Worm (Caenorhabditis elegans) whole organism, L1 larva: Measurements from ENCODE around the gene F59A6.10.
A peak's percentile ranks its signal among the peaks of the same experiment; 100 is the strongest.

Experiments used
- C34B4.2 ChIP-seq: sonication (generic microtip); optimal IDR thresholded peaks from 2 replicates; lab custom pipeline; 2017; ENCODE audit warnings: mild to moderate bottlenecking, missing genetic modification characterization, missing compliant biosample characterization
- Y116A8C.19 ChIP-seq: sonication (generic microtip); optimal IDR thresholded peaks from 2 replicates; lab custom pipeline; 2016; ENCODE audit warnings: missing compliant biosample characterization, missing genetic modification characterization, borderline replicate concordance
- aha-1 ChIP-seq: fragments of 150-350 bp; optimal IDR thresholded peaks from 2 replicates; lab custom pipeline; 2014; ENCODE audit warnings: missing biosample characterization, missing genetic modification characterization
- aly-2 ChIP-seq: fragments of 150-350 bp; optimal IDR thresholded peaks from 2 replicates; lab custom pipeline; 2014; ENCODE audit warnings: missing biosample characterization, missing genetic modification characterization
- ama-1 ChIP-seq: fragments of 150-350 bp; optimal IDR thresholded peaks from 2 replicates; lab custom pipeline; 2014
- ceh-63 ChIP-seq: fragments of 200-800 bp; sonication (Bioruptor generic); optimal IDR thresholded peaks from 2 replicates; lab custom pipeline; 2018; ENCODE audit warnings: mild to moderate bottlenecking, missing genetic modification characterization, missing compliant biosample characterization
- ceh-8 ChIP-seq: fragments of 200-800 bp; sonication (Bioruptor generic); optimal IDR thresholded peaks from 2 replicates; lab custom pipeline; 2018; ENCODE audit warnings: mild to moderate bottlenecking, missing genetic modification characterization, moderate library complexity, missing compliant biosample characterization
- ceh-82 ChIP-seq, 3 experiments: fragments of 150-350 bp in 1 of 3; sonication (generic microtip) in 2 of 3; optimal IDR thresholded peaks; 2 replicates each; lab custom pipeline; 2014 to 2017; ENCODE audit warnings: missing biosample characterization in 3 of 3, missing genetic modification characterization in 3 of 3
- ceh-88 ChIP-seq: fragments of 200-800 bp; sonication (Bioruptor generic); IDR thresholded peaks from 2 replicates; pipeline ENCODE4 v1.3.6; 2022; ENCODE audit warnings: missing genetic modification characterization, missing compliant biosample characterization
- ces-1 ChIP-seq: fragments of 150-350 bp; optimal IDR thresholded peaks from 2 replicates; lab custom pipeline; 2014; ENCODE audit warnings: missing biosample characterization, missing genetic modification reagents, missing genetic modification characterization
- dpl-1 ChIP-seq, 3 experiments: fragments of 150-350 bp in 2 of 3; sonication (generic microtip) in 1 of 3; optimal IDR thresholded peaks; 2 replicates each; lab custom pipeline; 2014 to 2017; ENCODE audit warnings: missing biosample characterization in 3 of 3, missing genetic modification characterization in 3 of 3, missing genetic modification reagents in 3 of 3
- dsc-1 ChIP-seq: sonication (generic microtip); optimal IDR thresholded peaks from 2 replicates; lab custom pipeline; 2016; ENCODE audit warnings: mild to moderate bottlenecking, missing genetic modification characterization, missing compliant biosample characterization
- egl-27 ChIP-seq, 2 experiments: fragments of 150-350 bp in 1 of 2; sonication (generic microtip); optimal IDR thresholded peaks; 3 replicates each; lab custom pipeline; 2017 to 2018; ENCODE audit warnings: missing biosample characterization in 2 of 2, missing genetic modification characterization in 2 of 2, missing genetic modification reagents in 2 of 2
- elt-2 ChIP-seq: sonication (generic microtip); optimal IDR thresholded peaks from 2 replicates; lab custom pipeline; 2016; ENCODE audit warnings: missing genetic modification characterization, mild to moderate bottlenecking, inconsistent platforms, missing compliant biosample characterization, missing genetic modification reagents
- elt-3 ChIP-seq, 6 experiments: fragments of 150-350 bp in 1 of 6; sonication (generic microtip); optimal IDR thresholded peaks; 2 replicates each; lab custom pipeline; 2017 to 2018; ENCODE audit warnings: missing biosample characterization in 6 of 6, missing genetic modification characterization in 6 of 6, inconsistent platforms in 1 of 6
- ets-5 ChIP-seq: fragments of 200-800 bp; sonication (Bioruptor generic); IDR thresholded peaks from 2 replicates; pipeline ENCODE4 v1.3.6; 2022; ENCODE audit warnings: missing genetic modification characterization, missing compliant biosample characterization
- fkh-10 ChIP-seq: sonication (generic microtip); optimal IDR thresholded peaks from 2 replicates; lab custom pipeline; 2017; ENCODE audit warnings: missing biosample characterization, missing genetic modification reagents, missing genetic modification characterization
- fkh-4 ChIP-seq: sonication (generic microtip); optimal IDR thresholded peaks from 2 replicates; lab custom pipeline; 2016; ENCODE audit warnings: missing compliant biosample characterization, missing genetic modification characterization, borderline replicate concordance
- fkh-8 ChIP-seq: sonication (generic microtip); optimal IDR thresholded peaks from 2 replicates; lab custom pipeline; 2016; ENCODE audit warnings: mild to moderate bottlenecking, missing genetic modification characterization, missing compliant biosample characterization
- grh-1 ChIP-seq: fragments of 200-800 bp; sonication (Bioruptor generic); IDR thresholded peaks from 2 replicates; pipeline ENCODE4 v1.3.6; 2022; ENCODE audit warnings: missing genetic modification reagents, missing genetic modification characterization, missing compliant biosample characterization
- hlh-17 ChIP-seq: fragments of 200-800 bp; sonication (Bioruptor generic); optimal IDR thresholded peaks from 2 replicates; lab custom pipeline; 2018; ENCODE audit warnings: missing genetic modification characterization, mild to moderate bottlenecking, missing compliant biosample characterization, moderate library complexity, borderline replicate concordance
- jun-1 ChIP-seq: fragments of 150-350 bp; optimal IDR thresholded peaks from 2 replicates; lab custom pipeline; 2014; ENCODE audit warnings: missing biosample characterization, missing genetic modification reagents, missing genetic modification characterization
- lin-35 ChIP-seq, 2 experiments: fragments of 150-350 bp; optimal IDR thresholded peaks; 2 replicates each; lab custom pipeline; 2014; ENCODE audit warnings: missing biosample characterization in 2 of 2, missing genetic modification characterization in 2 of 2, missing genetic modification reagents in 2 of 2
- lin-39 ChIP-seq: fragments of 150-350 bp; optimal IDR thresholded peaks from 2 replicates; lab custom pipeline; 2014; ENCODE audit warnings: missing biosample characterization, missing genetic modification reagents, missing genetic modification characterization
- lir-3 ChIP-seq: sonication (generic microtip); optimal IDR thresholded peaks from 2 replicates; lab custom pipeline; 2016; ENCODE audit warnings: mild to moderate bottlenecking, missing genetic modification characterization, moderate library complexity, missing compliant biosample characterization; ENCODE audit not compliant: poor library complexity
- mab-9 ChIP-seq: fragments of 200-800 bp; sonication (Bioruptor generic); IDR thresholded peaks from 2 replicates; pipeline ENCODE4 v1.3.6; 2022; ENCODE audit warnings: missing genetic modification reagents, missing genetic modification characterization, missing compliant biosample characterization
- mdl-1 ChIP-seq, 2 experiments: fragments of 150-350 bp; optimal IDR thresholded peaks; 2 replicates each; lab custom pipeline; 2014 to 2017; ENCODE audit warnings: missing biosample characterization in 2 of 2, missing genetic modification characterization in 2 of 2, inconsistent platforms in 1 of 2
- nhr-12 ChIP-seq: sonication (generic microtip); optimal IDR thresholded peaks from 2 replicates; lab custom pipeline; 2017; ENCODE audit warnings: missing biosample characterization, missing genetic modification characterization
- nhr-237 ChIP-seq: fragments of 150-350 bp; optimal IDR thresholded peaks from 2 replicates; lab custom pipeline; 2014; ENCODE audit warnings: missing biosample characterization, missing genetic modification characterization
- nhr-77 ChIP-seq: fragments of 150-350 bp; optimal IDR thresholded peaks from 2 replicates; lab custom pipeline; 2014; ENCODE audit warnings: missing biosample characterization, missing genetic modification characterization
- nhr-84 ChIP-seq: sonication (generic microtip); optimal IDR thresholded peaks from 2 replicates; lab custom pipeline; 2017; ENCODE audit warnings: missing biosample characterization, missing genetic modification characterization
- nhr-85 ChIP-seq: sonication (generic microtip); peaks from one replicate; lab custom pipeline; 2016; ENCODE audit warnings: missing genetic modification characterization, inconsistent platforms, missing compliant biosample characterization
- nhr-90 ChIP-seq: sonication (generic microtip); optimal IDR thresholded peaks from 2 replicates; lab custom pipeline; 2016; ENCODE audit warnings: mild to moderate bottlenecking, missing genetic modification characterization, missing compliant biosample characterization; ENCODE audit not compliant: poor library complexity
- pag-3 ChIP-seq: sonication (generic microtip); optimal IDR thresholded peaks from 2 replicates; lab custom pipeline; 2017; ENCODE audit warnings: missing genetic modification characterization, mild to moderate bottlenecking, missing compliant biosample characterization, antibody characterized with exemption, borderline replicate concordance; ENCODE audit not compliant: insufficient read depth
- snpc-4 ChIP-seq: fragments of 150-350 bp; optimal IDR thresholded peaks from 2 replicates; lab custom pipeline; 2014; ENCODE audit warnings: missing biosample characterization, missing genetic modification characterization
- snu-23 ChIP-seq: sonication (generic microtip); optimal IDR thresholded peaks from 2 replicates; lab custom pipeline; 2016; ENCODE audit warnings: missing genetic modification characterization, missing compliant biosample characterization
- sptf-1 ChIP-seq: fragments of 150-350 bp; optimal IDR thresholded peaks from 2 replicates; lab custom pipeline; 2014; ENCODE audit warnings: missing biosample characterization, missing genetic modification characterization
- swsn-7 ChIP-seq: sonication (generic microtip); optimal IDR thresholded peaks from 2 replicates; lab custom pipeline; 2016; ENCODE audit warnings: missing genetic modification characterization, missing compliant biosample characterization
- tlp-1 ChIP-seq: fragments of 150-350 bp; optimal IDR thresholded peaks from 2 replicates; lab custom pipeline; 2014; ENCODE audit warnings: missing biosample characterization, missing genetic modification characterization
- unc-130 ChIP-seq: fragments of 150-350 bp; optimal IDR thresholded peaks from 2 replicates; lab custom pipeline; 2017; ENCODE audit warnings: missing biosample characterization, missing genetic modification characterization, inconsistent platforms
- unc-30 ChIP-seq: sonication (generic microtip); optimal IDR thresholded peaks from 2 replicates; lab custom pipeline; 2017; ENCODE audit warnings: missing biosample characterization, missing genetic modification characterization
- unc-86 ChIP-seq: sonication (generic microtip); optimal IDR thresholded peaks from 2 replicates; lab custom pipeline; 2016; ENCODE audit warnings: missing genetic modification characterization, missing compliant biosample characterization
- unc-98 ChIP-seq: fragments of 200-800 bp; sonication (Bioruptor generic); IDR thresholded peaks from 2 replicates; pipeline ENCODE4 v1.3.6; 2022; ENCODE audit warnings: missing genetic modification characterization, missing compliant biosample characterization
- vab-15 ChIP-seq: sonication (generic microtip); optimal IDR thresholded peaks from 2 replicates; lab custom pipeline; 2017; ENCODE audit warnings: missing genotype, mild to moderate bottlenecking, missing genetic modification characterization, missing compliant biosample characterization
- xbp-1 ChIP-seq: sonication (generic microtip); optimal IDR thresholded peaks from 2 replicates; lab custom pipeline; 2016; ENCODE audit warnings: missing genetic modification characterization, missing compliant biosample characterization
- zag-1 ChIP-seq: fragments of 150-350 bp; optimal IDR thresholded peaks from 2 replicates; lab custom pipeline; 2014; ENCODE audit warnings: missing biosample characterization, missing genetic modification characterization
- zip-4 ChIP-seq: fragments of 200-800 bp; sonication (Bioruptor generic); optimal IDR thresholded peaks from 2 replicates; lab custom pipeline; 2018; ENCODE audit warnings: mild to moderate bottlenecking, missing genetic modification characterization, moderate library complexity, missing compliant biosample characterization
- ztf-11 ChIP-seq, 2 experiments: sonication (generic microtip); optimal IDR thresholded peaks; 2 replicates each; lab custom pipeline; 2016 to 2017; ENCODE audit warnings: missing genetic modification characterization in 2 of 2, missing biosample characterization in 1 of 2, missing compliant biosample characterization in 1 of 2
- ztf-4 ChIP-seq: fragments of 150-350 bp; optimal IDR thresholded peaks from 2 replicates; lab custom pipeline; 2014; ENCODE audit warnings: missing biosample characterization, missing genetic modification characterization

F59A6.10 gene

ce11 chrII:5014399-5014798 is 10.6 kb downstream of the F59A6.10 start, which contains the start of gene F59A6.2:
F59A6.2 (plus strand) TSS chrII:5014699.
- TF ChIP-seq fkh-4 (no peak), ama-1 (no peak), nhr-90 (tag; lab: Kevin White, UChicago) (no peak), aly-2 (no peak), ztf-11 (tag; optimal IDR thresholded peaks at IDR 0.05; lab: Kevin White, UChicago) (no peak), grh-1 (GFP tag; lab: Robert Waterston, UW) (no peak), nhr-77 (no peak), dpl-1 (GFP tag; optimal IDR thresholded peaks at IDR 0.05; lab: Kevin White, UChicago) (no peak), lin-39 (no peak), lin-35 (GFP tag; optimal IDR thresholded peaks at IDR 0.05; lab: Kevin White, UChicago) (no peak)

ce11 chrII:5016144-5016543 is 12.4 kb downstream of the F59A6.10 start:
- TF ChIP-seq aha-1 (tag; lab: Kevin White, UChicago) (no peak), sptf-1 (tag; lab: Kevin White, UChicago) (no peak), ceh-8 (GFP tag; lab: Kevin White, UChicago) (no peak), swsn-7 (tag; lab: Kevin White, UChicago) (no peak), lir-3 (no peak), ces-1 (GFP tag; lab: Kevin White, UChicago) (no peak), mab-9 (no peak), zip-4 (GFP tag; lab: Kevin White, UChicago) (no peak), dsc-1 (no peak), xbp-1 (tag; lab: Kevin White, UChicago) (no peak), vab-15 (no peak), nhr-237 (tag; lab: Kevin White, UChicago) (no peak), unc-30 (tag; lab: Kevin White, UChicago) (no peak), ceh-63 (GFP tag; lab: Kevin White, UChicago) (no peak), hlh-17 (no peak)

ce11 chrII:5016977-5017585 is 13.3 kb downstream of the F59A6.10 start:
- TF ChIP-seq aly-2 (no peak), ztf-4 (tag; lab: Kevin White, UChicago) (peak; percentile 16), jun-1 (tag; lab: Kevin White, UChicago) (peak; percentile 64), nhr-84 (no peak), unc-86 (tag; lab: Kevin White, UChicago) (peak; percentile 75), C34B4.2 (tag; lab: Kevin White, UChicago) (no peak), nhr-85 (tag; lab: Kevin White, UChicago) (peak; percentile 86), dsc-1 (peak; percentile 35), mdl-1 (tag; optimal IDR thresholded peaks at IDR 0.05; lab: Kevin White, UChicago) (peak in 1 of 2 experiments; percentile 56), unc-98 (GFP tag; lab: Robert Waterston, UW) (no peak), elt-3 (tag; optimal IDR thresholded peaks at IDR 0.05; lab: Kevin White, UChicago) (peak in 2 of 6 experiments; percentile 9 to 53), pag-3 (tag; lab: Kevin White, UChicago) (no peak), Y116A8C.19 (no peak), fkh-8 (tag; lab: Kevin White, UChicago) (peak; percentile 69), dpl-1 (GFP tag; optimal IDR thresholded peaks at IDR 0.05; lab: Kevin White, UChicago) (peak; percentile 22 to 48 (median 45)), unc-130 (no peak), snpc-4 (tag; lab: Kevin White, UChicago) (peak; percentile 48), elt-2 (tag; lab: Kevin White, UChicago) (peak; percentile 83), nhr-12 (tag; lab: Kevin White, UChicago) (no peak), fkh-10 (GFP tag; lab: Kevin White, UChicago) (peak; percentile 8), tlp-1 (no peak), ceh-82 (tag; optimal IDR thresholded peaks at IDR 0.05; lab: Kevin White, UChicago) (peak; percentile 51 to 68 (median 61)), snu-23 (GFP tag; lab: Kevin White, UChicago) (peak; percentile 83), ceh-88 (no peak), ets-5 (no peak), ceh-8 (GFP tag; lab: Kevin White, UChicago) (peak; percentile 20), zag-1 (tag; lab: Kevin White, UChicago) (no peak), egl-27 (tag; optimal IDR thresholded peaks at IDR 0.05; lab: Kevin White, UChicago) (no peak), fkh-4 (no peak)
